Fruit fly (Drosophila melanogaster) S2 (cell line): ENCODE measurements around the gene CG43400.

Experiments
- CG8478 ChIP-seq: fragments of >200 bp; optimal IDR thresholded peaks from 2 replicates; lab custom pipeline; 2018
- CTCF ChIP-seq, 2 experiments: fragments of >200 bp; optimal IDR thresholded peaks; 2 replicates each; lab custom pipeline; 2018

DNA sequence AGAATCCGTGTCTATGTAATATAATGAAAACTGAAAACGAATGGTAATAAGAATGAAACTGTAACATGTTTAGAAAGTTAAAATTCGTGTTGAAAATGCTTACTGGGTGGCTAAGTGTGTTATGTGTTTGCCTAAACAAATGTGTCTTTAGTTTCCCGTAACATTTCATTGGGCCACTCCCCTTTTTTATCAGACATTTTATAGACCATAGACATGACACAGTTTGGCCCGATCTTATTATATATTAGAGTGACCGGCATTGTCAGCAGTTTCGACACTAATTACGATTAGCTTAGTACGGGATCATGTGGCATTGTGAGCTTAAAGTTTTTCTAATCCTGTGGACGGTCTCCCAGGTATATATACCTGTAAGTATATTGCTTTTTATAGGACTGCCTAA, 13.5 kb upstream of the CG43400 start, which contains the start of gene CheA29a:
- TF ChIP-seq CG8478 (lab: Kevin White, UChicago) (no peak), CTCF (optimal IDR thresholded peaks at IDR 0.05; lab: Kevin White, UChicago) (no peak)
